Worm (Caenorhabditis elegans): ENCODE results near the gene F49F1.4.

F49F1.4 gene

ce11 chrIV:4115634-4116033, at the start of gene F49F1.4, which contains the start of gene F49F1.2:
TSS of gene F49F1.4 (minus strand) at chrIV:4115734.
TSS of gene F49F1.2 (plus strand) at chrIV:4115943.
- TF ChIP-seq ets-7 (tag; optimal IDR thresholded peaks at IDR 0.05): no peak
- TF ChIP-seq tbx-11 (GFP tag; IDR thresholded peaks at IDR 0.05): no peak
- no peak for TF ChIP-seq flt-1 (GFP tag; IDR thresholded peaks at IDR 0.05)
- TF ChIP-seq ceh-36 (tag; optimal IDR thresholded peaks at IDR 0.05): no peak
- TF ChIP-seq sea-1 (GFP tag; conservative IDR thresholded peaks at IDR 0.05): no peak
- TF ChIP-seq hnd-1 (tag; optimal IDR thresholded peaks at IDR 0.05): no peak
- no peak for TF ChIP-seq aly-1 (tag; optimal IDR thresholded peaks at IDR 0.05)
- no peak for TF ChIP-seq scrt-1 (GFP tag; IDR thresholded peaks at IDR 0.05)
- TF ChIP-seq ama-1 (optimal IDR thresholded peaks at IDR 0.05): no peak
- TF ChIP-seq ceh-13 (GFP tag; optimal IDR thresholded peaks at IDR 0.05): no peak
- no peak for TF ChIP-seq hmg-4 (GFP tag; optimal IDR thresholded peaks at IDR 0.05)
- no peak for TF ChIP-seq F13C5.2 (tag; optimal IDR thresholded peaks at IDR 0.05)
- TF ChIP-seq pes-1 (GFP tag; IDR thresholded peaks at IDR 0.05): no peak
- TF ChIP-seq B0310.2 (tag; optimal IDR thresholded peaks at IDR 0.05): no peak
- TF ChIP-seq tra-4 (tag; optimal IDR thresholded peaks at IDR 0.05): no peak
- TF ChIP-seq hmbx-1 (tag; optimal IDR thresholded peaks at IDR 0.05): no peak
- TF ChIP-seq tbx-37 (GFP tag; conservative IDR thresholded peaks at IDR 0.05): no peak

ce11 chrIV:4164392-4164791, 48.9 kb upstream of the F49F1.4 start, which contains the start of gene scrm-8:
TSS of gene scrm-8 (plus strand) at chrIV:4164692.
- TF ChIP-seq hmbx-1 (tag; optimal IDR thresholded peaks at IDR 0.05) (no peak), tbx-11 (GFP tag; IDR thresholded peaks at IDR 0.05) (no peak), ceh-13 (GFP tag; optimal IDR thresholded peaks at IDR 0.05) (no peak), scrt-1 (GFP tag; IDR thresholded peaks at IDR 0.05) (no peak), flt-1 (GFP tag; IDR thresholded peaks at IDR 0.05) (no peak), ama-1 (optimal IDR thresholded peaks at IDR 0.05) (no peak), ets-7 (tag; optimal IDR thresholded peaks at IDR 0.05) (no peak), F13C5.2 (tag; optimal IDR thresholded peaks at IDR 0.05) (no peak), aly-1 (tag; optimal IDR thresholded peaks at IDR 0.05) (no peak), hmg-4 (GFP tag; optimal IDR thresholded peaks at IDR 0.05) (no peak), tbx-37 (GFP tag; conservative IDR thresholded peaks at IDR 0.05) (no peak), hnd-1 (tag; optimal IDR thresholded peaks at IDR 0.05) (no peak), tra-4 (tag; optimal IDR thresholded peaks at IDR 0.05) (no peak), pes-1 (GFP tag; IDR thresholded peaks at IDR 0.05) (no peak), sea-1 (GFP tag; conservative IDR thresholded peaks at IDR 0.05) (no peak)

- no peak for TF ChIP-seq hmbx-1 (tag; optimal IDR thresholded peaks at IDR 0.05)
- TF ChIP-seq B0310.2 (tag; optimal IDR thresholded peaks at IDR 0.05): no peak
- no peak for TF ChIP-seq F13C5.2 (tag; optimal IDR thresholded peaks at IDR 0.05)
- TF ChIP-seq hnd-1 (tag; optimal IDR thresholded peaks at IDR 0.05): no peak
- no peak for TF ChIP-seq tra-4 (tag; optimal IDR thresholded peaks at IDR 0.05)
- no peak for TF ChIP-seq ama-1 (optimal IDR thresholded peaks at IDR 0.05)
- no peak for TF ChIP-seq pes-1 (GFP tag; IDR thresholded peaks at IDR 0.05)
These were observed 46.6 kb upstream of the F49F1.4 start, which contains the start of gene scrm-5 for ce11 chrIV:4162121-4162520. TSS of gene scrm-5 (plus strand) at chrIV:4162421.

ce11 chrIV:4154641-4155040, 39.1 kb upstream of the F49F1.4 start, which contains the start of gene K08D10.14:
TSS of gene K08D10.14 (plus strand) at chrIV:4154941.
- TF ChIP-seq ceh-13 (GFP tag; optimal IDR thresholded peaks at IDR 0.05) (no peak), ama-1 (optimal IDR thresholded peaks at IDR 0.05) (no peak), hmg-4 (GFP tag; optimal IDR thresholded peaks at IDR 0.05) (no peak), sea-1 (GFP tag; conservative IDR thresholded peaks at IDR 0.05) (no peak), flt-1 (GFP tag; IDR thresholded peaks at IDR 0.05) (no peak), hmbx-1 (tag; optimal IDR thresholded peaks at IDR 0.05) (no peak), ceh-36 (tag; optimal IDR thresholded peaks at IDR 0.05) (no peak), tbx-11 (GFP tag; IDR thresholded peaks at IDR 0.05) (no peak), tra-4 (tag; optimal IDR thresholded peaks at IDR 0.05) (no peak), B0310.2 (tag; optimal IDR thresholded peaks at IDR 0.05) (no peak), hnd-1 (tag; optimal IDR thresholded peaks at IDR 0.05) (no peak), F13C5.2 (tag; optimal IDR thresholded peaks at IDR 0.05) (no peak), tbx-37 (GFP tag; conservative IDR thresholded peaks at IDR 0.05) (no peak), aly-1 (tag; optimal IDR thresholded peaks at IDR 0.05) (no peak), pes-1 (GFP tag; IDR thresholded peaks at IDR 0.05) (no peak), scrt-1 (GFP tag; IDR thresholded peaks at IDR 0.05) (no peak), ets-7 (tag; optimal IDR thresholded peaks at IDR 0.05) (no peak)

ce11 chrIV:4152143-4152542, 36.6 kb upstream of the F49F1.4 start, which contains the start of the genes K08D10.10 and R07C12.1:
TSS of gene K08D10.10 (plus strand) at chrIV:4152235.
TSS of gene R07C12.1 (plus strand) at chrIV:4152456.
- no peak for TF ChIP-seq hmbx-1 (tag; optimal IDR thresholded peaks at IDR 0.05)
- no peak for TF ChIP-seq hmg-4 (GFP tag; optimal IDR thresholded peaks at IDR 0.05)
- TF ChIP-seq flt-1 (GFP tag; IDR thresholded peaks at IDR 0.05): no peak
- no peak for TF ChIP-seq hnd-1 (tag; optimal IDR thresholded peaks at IDR 0.05)
- TF ChIP-seq tra-4 (tag; optimal IDR thresholded peaks at IDR 0.05): no peak
- no peak for TF ChIP-seq ets-7 (tag; optimal IDR thresholded peaks at IDR 0.05)
- TF ChIP-seq B0310.2 (tag; optimal IDR thresholded peaks at IDR 0.05): no peak
- no peak for TF ChIP-seq ceh-13 (GFP tag; optimal IDR thresholded peaks at IDR 0.05)
- TF ChIP-seq sea-1 (GFP tag; conservative IDR thresholded peaks at IDR 0.05): no peak
- no peak for TF ChIP-seq ceh-36 (tag; optimal IDR thresholded peaks at IDR 0.05)
- TF ChIP-seq scrt-1 (GFP tag; IDR thresholded peaks at IDR 0.05): no peak

- TF ChIP-seq hnd-1 (tag; optimal IDR thresholded peaks at IDR 0.05) (no peak), F13C5.2 (tag; optimal IDR thresholded peaks at IDR 0.05) (no peak), flt-1 (GFP tag; IDR thresholded peaks at IDR 0.05) (no peak), tbx-11 (GFP tag; IDR thresholded peaks at IDR 0.05) (no peak), tra-4 (tag; optimal IDR thresholded peaks at IDR 0.05) (no peak), ceh-13 (GFP tag; optimal IDR thresholded peaks at IDR 0.05) (no peak), ceh-36 (tag; optimal IDR thresholded peaks at IDR 0.05) (no peak), B0310.2 (tag; optimal IDR thresholded peaks at IDR 0.05) (no peak), aly-1 (tag; optimal IDR thresholded peaks at IDR 0.05) (no peak), pes-1 (GFP tag; IDR thresholded peaks at IDR 0.05) (no peak), hmbx-1 (tag; optimal IDR thresholded peaks at IDR 0.05) (no peak), ets-7 (tag; optimal IDR thresholded peaks at IDR 0.05) (no peak), scrt-1 (GFP tag; IDR thresholded peaks at IDR 0.05) (no peak), hmg-4 (GFP tag; optimal IDR thresholded peaks at IDR 0.05) (no peak), ama-1 (optimal IDR thresholded peaks at IDR 0.05) (no peak), tbx-37 (GFP tag; conservative IDR thresholded peaks at IDR 0.05) (no peak), sea-1 (GFP tag; conservative IDR thresholded peaks at IDR 0.05) (no peak)
These were observed 34.6 kb upstream of the F49F1.4 start for ce11 chrIV:4150138-4150537.

ce11 chrIV:4147891-4148290, 32.4 kb upstream of the F49F1.4 start:
- no peak for TF ChIP-seq F13C5.2 (tag; optimal IDR thresholded peaks at IDR 0.05)
- TF ChIP-seq hnd-1 (tag; optimal IDR thresholded peaks at IDR 0.05): no peak
- TF ChIP-seq aly-1 (tag; optimal IDR thresholded peaks at IDR 0.05): no peak
- TF ChIP-seq ets-7 (tag; optimal IDR thresholded peaks at IDR 0.05): no peak
- TF ChIP-seq tra-4 (tag; optimal IDR thresholded peaks at IDR 0.05): no peak
- TF ChIP-seq flt-1 (GFP tag; IDR thresholded peaks at IDR 0.05): no peak
- no peak for TF ChIP-seq sea-1 (GFP tag; conservative IDR thresholded peaks at IDR 0.05)
- TF ChIP-seq ama-1 (optimal IDR thresholded peaks at IDR 0.05): no peak
- TF ChIP-seq hmg-4 (GFP tag; optimal IDR thresholded peaks at IDR 0.05): no peak
- TF ChIP-seq B0310.2 (tag; optimal IDR thresholded peaks at IDR 0.05): no peak
- no peak for TF ChIP-seq scrt-1 (GFP tag; IDR thresholded peaks at IDR 0.05)
- no peak for TF ChIP-seq hmbx-1 (tag; optimal IDR thresholded peaks at IDR 0.05)
- TF ChIP-seq tbx-11 (GFP tag; IDR thresholded peaks at IDR 0.05): no peak
- TF ChIP-seq pes-1 (GFP tag; IDR thresholded peaks at IDR 0.05): no peak

Data from whole organism, early embryonic.